Worm (Caenorhabditis elegans) whole organism, early embryonic: Measurements from ENCODE around the gene col-143.

Experiments used
- B0310.2 ChIP-seq: sonication (generic microtip); optimal IDR thresholded peaks from 2 replicates; lab custom pipeline; 2016; ENCODE audit warnings: mild to moderate bottlenecking, missing genetic modification characterization, missing compliant biosample characterization
- F13C5.2 ChIP-seq: sonication (generic microtip); optimal IDR thresholded peaks from 2 replicates; lab custom pipeline; 2017; ENCODE audit warnings: mild to moderate bottlenecking, missing genetic modification characterization, inconsistent platforms, missing compliant biosample characterization
- aly-1 ChIP-seq: sonication (generic microtip); optimal IDR thresholded peaks from 2 replicates; lab custom pipeline; 2016; ENCODE audit warnings: missing genetic modification characterization, missing compliant biosample characterization
- ama-1 ChIP-seq: fragments of 150-350 bp; optimal IDR thresholded peaks from 2 replicates; lab custom pipeline; 2014
- ceh-13 ChIP-seq: fragments of 200-800 bp; sonication (Bioruptor generic); optimal IDR thresholded peaks from 2 replicates; lab custom pipeline; 2018; ENCODE audit warnings: mild to moderate bottlenecking, missing genetic modification characterization, missing compliant biosample characterization
- ceh-36 ChIP-seq: sonication (generic microtip); optimal IDR thresholded peaks from 2 replicates; lab custom pipeline; 2016; ENCODE audit warnings: missing genetic modification characterization, inconsistent platforms, missing compliant biosample characterization
- ets-7 ChIP-seq: sonication (generic microtip); optimal IDR thresholded peaks from 2 replicates; lab custom pipeline; 2016; ENCODE audit warnings: missing genotype, missing genetic modification characterization, missing compliant biosample characterization
- flt-1 ChIP-seq: fragments of 200-800 bp; sonication (Bioruptor generic); IDR thresholded peaks from 2 replicates; pipeline ENCODE4 v1.3.6; 2022; ENCODE audit warnings: missing genetic modification characterization, missing compliant biosample characterization
- hmbx-1 ChIP-seq: sonication (generic microtip); optimal IDR thresholded peaks from 2 replicates; lab custom pipeline; 2016; ENCODE audit warnings: mild to moderate bottlenecking, missing genetic modification characterization, missing compliant biosample characterization
- hmg-4 ChIP-seq: fragments of 200-800 bp; sonication (Bioruptor generic); optimal IDR thresholded peaks from 2 replicates; lab custom pipeline; 2018; ENCODE audit warnings: mild to moderate bottlenecking, missing genetic modification characterization, missing compliant biosample characterization
- hnd-1 ChIP-seq: sonication (generic microtip); optimal IDR thresholded peaks from 2 replicates; lab custom pipeline; 2016; ENCODE audit warnings: missing genetic modification characterization, missing compliant biosample characterization
- pes-1 ChIP-seq: fragments of 200-800 bp; sonication (Bioruptor generic); IDR thresholded peaks from 2 replicates; pipeline ENCODE4 v1.3.6; 2022; ENCODE audit warnings: missing genetic modification reagents, missing genetic modification characterization, missing compliant biosample characterization
- scrt-1 ChIP-seq: fragments of 200-800 bp; sonication (Bioruptor generic); IDR thresholded peaks from 2 replicates; pipeline ENCODE4 v1.3.6; 2022; ENCODE audit warnings: missing genetic modification characterization, missing compliant biosample characterization
- sea-1 ChIP-seq: fragments of 200-800 bp; sonication (Bioruptor generic); conservative IDR thresholded peaks from 2 replicates; pipeline ENCODE4 v1.3.6; 2022; ENCODE audit warnings: missing genetic modification characterization, missing compliant biosample characterization
- tbx-11 ChIP-seq: fragments of 200-800 bp; sonication (Bioruptor generic); IDR thresholded peaks from 2 replicates; pipeline ENCODE4 v1.3.6; 2022; ENCODE audit warnings: missing genetic modification characterization, missing compliant biosample characterization
- tbx-37 ChIP-seq: fragments of 200-800 bp; sonication (Bioruptor generic); conservative IDR thresholded peaks from 2 replicates; pipeline ENCODE4 v1.3.6; 2022; ENCODE audit warnings: missing genetic modification reagents, missing genetic modification characterization, missing compliant biosample characterization
- tra-4 ChIP-seq: sonication (generic microtip); optimal IDR thresholded peaks from 2 replicates; lab custom pipeline; 2017; ENCODE audit warnings: missing genetic modification characterization, missing compliant biosample characterization

The col-143 gene

ce11 chrV:6801850-6802249 lies 33.6 kb upstream of the col-143 start, which contains the start of gene dmsr-10:
dmsr-10 (minus strand) TSS chrV:6801950.
- TF ChIP-seq sea-1 (GFP tag; lab: Robert Waterston, UW) (no peak), aly-1 (tag; lab: Kevin White, UChicago) (no peak), ceh-36 (tag; lab: Kevin White, UChicago) (no peak), B0310.2 (tag; lab: Kevin White, UChicago) (no peak), hnd-1 (tag; lab: Kevin White, UChicago) (no peak), flt-1 (GFP tag; lab: Robert Waterston, UW) (no peak), hmg-4 (GFP tag; lab: Kevin White, UChicago) (no peak), tbx-11 (no peak), tbx-37 (GFP tag; lab: Robert Waterston, UW) (no peak), pes-1 (GFP tag; lab: Robert Waterston, UW) (no peak), scrt-1 (GFP tag; lab: Robert Waterston, UW) (no peak), hmbx-1 (tag; lab: Kevin White, UChicago) (no peak), ama-1 (no peak), F13C5.2 (tag; lab: Kevin White, UChicago) (no peak), tra-4 (tag; lab: Kevin White, UChicago) (no peak), ceh-13 (GFP tag; lab: Kevin White, UChicago) (no peak), ets-7 (tag; lab: Kevin White, UChicago) (no peak)

ce11 chrV:6803992-6804391 lies 31.4 kb upstream of the col-143 start, which contains the start of gene dmsr-11:
dmsr-11 (minus strand) TSS chrV:6804092.
- TF ChIP-seq tra-4 (tag; lab: Kevin White, UChicago), result no peak
- no peak for TF ChIP-seq hmg-4 (GFP tag; lab: Kevin White, UChicago)
- no peak for TF ChIP-seq hmbx-1 (tag; lab: Kevin White, UChicago)
- no peak for TF ChIP-seq tbx-11
- no peak for TF ChIP-seq flt-1 (GFP tag; lab: Robert Waterston, UW)
- TF ChIP-seq pes-1 (GFP tag; lab: Robert Waterston, UW), result no peak
- no peak for TF ChIP-seq sea-1 (GFP tag; lab: Robert Waterston, UW)
- TF ChIP-seq B0310.2 (tag; lab: Kevin White, UChicago), result no peak
- TF ChIP-seq ceh-13 (GFP tag; lab: Kevin White, UChicago), result no peak
- no peak for TF ChIP-seq ets-7 (tag; lab: Kevin White, UChicago)
- TF ChIP-seq F13C5.2 (tag; lab: Kevin White, UChicago), result no peak

- TF ChIP-seq F13C5.2 (tag; lab: Kevin White, UChicago), result no peak
- TF ChIP-seq tbx-37 (GFP tag; lab: Robert Waterston, UW), result no peak
- TF ChIP-seq tra-4 (tag; lab: Kevin White, UChicago), result no peak
- no peak for TF ChIP-seq ama-1
- no peak for TF ChIP-seq hmg-4 (GFP tag; lab: Kevin White, UChicago)
- no peak for TF ChIP-seq sea-1 (GFP tag; lab: Robert Waterston, UW)
- TF ChIP-seq ets-7 (tag; lab: Kevin White, UChicago), result no peak
- no peak for TF ChIP-seq ceh-36 (tag; lab: Kevin White, UChicago)
- TF ChIP-seq scrt-1 (GFP tag; lab: Robert Waterston, UW), result no peak
- TF ChIP-seq B0310.2 (tag; lab: Kevin White, UChicago), result no peak
- TF ChIP-seq ceh-13 (GFP tag; lab: Kevin White, UChicago), result no peak
- no peak for TF ChIP-seq hnd-1 (tag; lab: Kevin White, UChicago)
- no peak for TF ChIP-seq flt-1 (GFP tag; lab: Robert Waterston, UW)
- no peak for TF ChIP-seq hmbx-1 (tag; lab: Kevin White, UChicago)
- no peak for TF ChIP-seq tbx-11
Measured at ce11 chrV:6806340-6806739, 29.1 kb upstream of the col-143 start, which contains the start of gene dmsr-12. dmsr-12 (minus strand) TSS chrV:6806440.

ce11 chrV:6808962-6809361 lies 26.5 kb upstream of the col-143 start, which contains the start of gene dmsr-16:
dmsr-16 (minus strand) TSS chrV:6809062.
- no peak for TF ChIP-seq hmbx-1 (tag; lab: Kevin White, UChicago)
- no peak for TF ChIP-seq ama-1
- no peak for TF ChIP-seq ets-7 (tag; lab: Kevin White, UChicago)
- TF ChIP-seq tbx-11, result no peak
- no peak for TF ChIP-seq flt-1 (GFP tag; lab: Robert Waterston, UW)
- no peak for TF ChIP-seq sea-1 (GFP tag; lab: Robert Waterston, UW)
- TF ChIP-seq ceh-13 (GFP tag; lab: Kevin White, UChicago), result no peak
- TF ChIP-seq B0310.2 (tag; lab: Kevin White, UChicago), result no peak

- TF ChIP-seq tbx-11 (no peak), F13C5.2 (tag; lab: Kevin White, UChicago) (no peak), ets-7 (tag; lab: Kevin White, UChicago) (no peak), scrt-1 (GFP tag; lab: Robert Waterston, UW) (no peak), tbx-37 (GFP tag; lab: Robert Waterston, UW) (no peak), pes-1 (GFP tag; lab: Robert Waterston, UW) (no peak), sea-1 (GFP tag; lab: Robert Waterston, UW) (no peak), ceh-13 (GFP tag; lab: Kevin White, UChicago) (no peak), hmg-4 (GFP tag; lab: Kevin White, UChicago) (no peak), flt-1 (GFP tag; lab: Robert Waterston, UW) (no peak), B0310.2 (tag; lab: Kevin White, UChicago) (no peak), hnd-1 (tag; lab: Kevin White, UChicago) (no peak), aly-1 (tag; lab: Kevin White, UChicago) (no peak), hmbx-1 (tag; lab: Kevin White, UChicago) (no peak), ama-1 (no peak), tra-4 (tag; lab: Kevin White, UChicago) (no peak), ceh-36 (tag; lab: Kevin White, UChicago) (no peak)
Measured at ce11 chrV:6810091-6810490, 25.3 kb upstream of the col-143 start.

- TF ChIP-seq B0310.2 (tag; lab: Kevin White, UChicago) (no peak), hmg-4 (GFP tag; lab: Kevin White, UChicago) (no peak), tbx-37 (GFP tag; lab: Robert Waterston, UW) (no peak), tra-4 (tag; lab: Kevin White, UChicago) (no peak), flt-1 (GFP tag; lab: Robert Waterston, UW) (no peak)
Measured at ce11 chrV:6811863-6812262, 23.6 kb upstream of the col-143 start.
